Worm (Caenorhabditis elegans): ENCODE data around the gene str-162.

str-162 gene

ce11 chrIV:4983746-4984145 is 8.4 kb upstream of the str-162 start, which contains the start of gene clec-176:
clec-176 (plus strand) TSS chrIV:4984046.
- no peak for TF ChIP-seq cey-2 (tag; optimal IDR thresholded peaks at IDR 0.05; ENCODE audit: borderline replicate concordance, insufficient read depth)
- no peak for TF ChIP-seq daf-19 (GFP tag; conservative IDR thresholded peaks at IDR 0.05)
- no peak for TF ChIP-seq zfp-3 (GFP tag; conservative IDR thresholded peaks at IDR 0.05)
- TF ChIP-seq aly-2 (tag; optimal IDR thresholded peaks at IDR 0.05) = no peak
- no peak for TF ChIP-seq nhr-25 (tag; optimal IDR thresholded peaks at IDR 0.05; ENCODE audit: borderline replicate concordance, insufficient read depth)
- TF ChIP-seq zip-11 (GFP tag; IDR thresholded peaks at IDR 0.05) = no peak
- no peak for TF ChIP-seq unc-62 (GFP tag; optimal IDR thresholded peaks at IDR 0.05 in 1 of 2)
- TF ChIP-seq unc-62 (tag; optimal IDR thresholded peaks at IDR 0.05) = no peak
- no peak for TF ChIP-seq aha-1 (tag)
- no peak for TF ChIP-seq ces-1 (GFP tag; optimal IDR thresholded peaks at IDR 0.05)
- TF ChIP-seq Y48G9A.11 (GFP tag; IDR thresholded peaks at IDR 0.05) = no peak
- no peak for TF ChIP-seq pqm-1 (tag; optimal IDR thresholded peaks at IDR 0.05)
- no peak for TF ChIP-seq hlh-30 (tag; optimal IDR thresholded peaks at IDR 0.05; ENCODE audit: insufficient read depth)

DNA sequence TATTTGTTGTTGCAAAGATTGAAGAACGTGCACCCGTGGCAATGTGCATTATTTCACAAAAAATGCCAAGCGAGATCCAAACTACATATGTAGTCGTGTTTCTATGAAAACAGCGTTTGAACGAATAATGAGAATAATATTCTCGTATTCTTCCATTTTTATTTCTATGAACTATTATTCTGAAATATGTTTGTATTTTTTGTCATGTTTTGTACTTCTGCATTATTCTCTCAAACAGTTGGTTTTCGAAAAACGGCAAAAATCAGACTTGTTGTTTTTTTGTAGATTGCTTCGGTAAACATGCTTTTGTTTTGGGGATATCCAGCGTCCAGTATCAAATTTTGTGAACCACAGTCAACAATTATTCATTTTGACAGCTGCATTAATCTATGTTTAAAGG is 5.9 kb upstream of the str-162 start, which contains the start of gene clec-177:
clec-177 (plus strand) TSS at position 301 of the 400 bp plus-strand sequence.
- TF ChIP-seq nhr-25 (tag; optimal IDR thresholded peaks at IDR 0.05; ENCODE audit: borderline replicate concordance, insufficient read depth) = no peak
- TF ChIP-seq ces-1 (GFP tag; optimal IDR thresholded peaks at IDR 0.05) = no peak
- TF ChIP-seq nhr-6 (tag; optimal IDR thresholded peaks at IDR 0.05) = no peak
- no peak for TF ChIP-seq pqm-1 (tag; optimal IDR thresholded peaks at IDR 0.05)
- no peak for TF ChIP-seq hlh-11 (tag; optimal IDR thresholded peaks at IDR 0.05)
- TF ChIP-seq Y5F2A.4 (GFP tag; optimal IDR thresholded peaks at IDR 0.05) = no peak
- no peak for TF ChIP-seq mes-2 (tag; optimal IDR thresholded peaks at IDR 0.05; ENCODE audit: poor library complexity, severe bottlenecking)
- TF ChIP-seq ceh-44 (GFP tag; IDR thresholded peaks at IDR 0.05) = no peak
- TF ChIP-seq lin-15B (tag; optimal IDR thresholded peaks at IDR 0.05) = no peak
- no peak for TF ChIP-seq ceh-82 (tag; optimal IDR thresholded peaks at IDR 0.05)
- TF ChIP-seq madf-9 (GFP tag; conservative IDR thresholded peaks at IDR 0.05) = no peak
- TF ChIP-seq spr-1 (tag; optimal IDR thresholded peaks at IDR 0.05) = no peak
- no peak for TF ChIP-seq arid-1 (GFP tag; conservative IDR thresholded peaks at IDR 0.05)

DNA sequence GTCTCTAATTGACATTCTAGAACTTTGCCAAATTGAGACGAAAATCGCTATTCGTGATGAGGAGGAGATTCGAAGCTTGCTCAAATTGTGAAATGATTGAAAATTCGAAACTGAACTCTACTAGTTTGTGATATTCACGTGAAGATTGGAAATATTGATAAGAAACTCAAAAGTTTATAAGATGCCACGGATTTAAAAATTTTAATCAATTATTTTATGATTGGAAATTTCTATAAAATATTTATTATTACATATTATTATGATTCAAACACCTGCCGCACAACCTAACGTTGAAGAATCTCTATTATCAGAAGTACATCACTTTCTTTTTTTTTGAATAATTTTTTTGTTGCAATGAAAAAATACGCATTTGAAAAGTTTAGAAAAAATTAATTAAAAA is 3.7 kb upstream of the str-162 start, which contains the start of gene E03H12.7:
E03H12.7 (minus strand) TSS at position 101 of the 400 bp plus-strand sequence.
- TF ChIP-seq lin-29 (GFP tag; IDR thresholded peaks at IDR 0.05) (no peak), mxl-2 (GFP tag; conservative IDR thresholded peaks at IDR 0.05) (no peak), egl-43 (GFP tag; IDR thresholded peaks at IDR 0.05) (no peak), nhr-28 (tag; optimal IDR thresholded peaks at IDR 0.05) (no peak), ZK337.2 (GFP tag; IDR thresholded peaks at IDR 0.05) (no peak), aly-2 (tag; optimal IDR thresholded peaks at IDR 0.05) (no peak), nhr-10 (tag; optimal IDR thresholded peaks at IDR 0.05) (no peak), lir-3 (tag; optimal IDR thresholded peaks at IDR 0.05) (no peak), ama-1 (optimal IDR thresholded peaks at IDR 0.05) (no peak), skn-1 (tag; optimal IDR thresholded peaks at IDR 0.05) (no peak), vab-7 (GFP tag; IDR thresholded peaks at IDR 0.05) (no peak), lin-39 (tag; optimal IDR thresholded peaks at IDR 0.05) (no peak), jun-1 (tag; optimal IDR thresholded peaks at IDR 0.05) (no peak), nhr-42 (GFP tag; IDR thresholded peaks at IDR 0.05) (no peak)

- TF ChIP-seq F49E8.2 (tag; optimal IDR thresholded peaks at IDR 0.05; ENCODE audit: borderline replicate concordance) = no peak
- TF ChIP-seq pha-4 (GFP tag; IDR thresholded peaks at IDR 0.05) = no peak
- no peak for TF ChIP-seq pha-4 (tag; optimal IDR thresholded peaks at IDR 0.05)
- peak in 1 of 2 experiments; percentile 96 for TF ChIP-seq unc-62 (GFP tag; optimal IDR thresholded peaks at IDR 0.05 in 1 of 2)
- TF ChIP-seq unc-62 (tag; optimal IDR thresholded peaks at IDR 0.05) = no peak
- no peak for TF ChIP-seq ces-1 (GFP tag; optimal IDR thresholded peaks at IDR 0.05)
- no peak for TF ChIP-seq lin-29 (GFP tag; IDR thresholded peaks at IDR 0.05)
- no peak for TF ChIP-seq nhr-6 (tag; optimal IDR thresholded peaks at IDR 0.05)
- no peak for TF ChIP-seq F26F4.8 (GFP tag; conservative IDR thresholded peaks at IDR 0.05)
- no peak for TF ChIP-seq arid-1 (GFP tag; conservative IDR thresholded peaks at IDR 0.05)
- no peak for TF ChIP-seq spr-1 (tag; optimal IDR thresholded peaks at IDR 0.05)
Observed at ce11 chrIV:4993128-4993527, 939 bp downstream of the str-162 start.

Measured in whole organism, L4 larva.